Fruit fly (Drosophila melanogaster): ENCODE results near the gene ND-75.

Gene ND-75

DNA sequence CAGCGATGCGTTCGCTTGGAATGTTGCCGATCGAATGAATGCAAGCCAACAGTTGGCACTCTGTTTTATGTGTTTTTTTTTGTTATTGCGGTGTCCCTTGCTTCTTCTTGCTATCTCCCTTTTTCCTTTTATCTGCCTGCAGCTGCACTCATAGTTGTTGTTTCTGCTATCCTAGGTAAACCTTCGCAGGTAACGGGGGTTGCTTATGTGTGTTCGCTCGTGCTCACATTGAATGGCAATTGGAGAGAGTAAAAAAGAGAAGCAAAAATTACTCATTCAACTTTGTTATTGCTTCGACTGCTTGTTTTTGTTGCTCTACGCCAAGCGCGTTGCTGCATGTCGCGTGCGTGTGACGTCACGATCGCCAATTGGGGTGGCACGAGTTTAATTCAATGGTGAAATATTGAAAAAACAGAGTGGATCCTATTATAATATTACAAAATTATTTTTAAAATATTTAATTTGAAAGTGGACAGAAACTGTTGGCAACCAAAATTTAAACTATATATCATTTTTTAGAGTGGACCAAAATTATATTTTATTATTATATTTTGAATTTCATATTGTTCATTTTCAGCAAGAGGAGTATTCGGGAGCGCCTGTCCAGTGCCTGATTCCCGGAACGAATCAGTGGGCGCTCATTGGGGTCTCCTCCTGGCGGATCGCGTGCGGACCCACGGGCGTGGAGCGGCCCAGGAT is 20.0 kb upstream of the ND-75 start, which contains the start of gene Corp (continued):
- TF ChIP-seq cato (GFP tag; optimal IDR thresholded peaks at IDR 0.05; ENCODE audit: borderline replicate concordance): no peak
- TF ChIP-seq Dfd (GFP tag; optimal IDR thresholded peaks at IDR 0.05): no peak
- no peak for TF ChIP-seq CG11456 (GFP tag; IDR thresholded peaks at IDR 0.05)
- TF ChIP-seq Hand (GFP tag; optimal IDR thresholded peaks at IDR 0.05): no peak
- no peak for TF ChIP-seq CG12219 (GFP tag; optimal IDR thresholded peaks at IDR 0.05)
- TF ChIP-seq Myb (GFP tag; optimal IDR thresholded peaks at IDR 0.05): no peak
- no peak for TF ChIP-seq eyg (GFP tag; optimal IDR thresholded peaks at IDR 0.05)
- no peak for TF ChIP-seq sim (GFP tag; IDR thresholded peaks at IDR 0.05)
- TF ChIP-seq CG32532 (GFP tag; IDR thresholded peaks at IDR 0.05): no peak
- TF ChIP-seq CG2120 (GFP tag; optimal IDR thresholded peaks at IDR 0.05): no peak
- TF ChIP-seq chn (GFP tag; optimal IDR thresholded peaks at IDR 0.05): no peak
- peak; percentile 41 for TF ChIP-seq CG15269 (tag; optimal IDR thresholded peaks at IDR 0.05)
- TF ChIP-seq CG3726 (GFP tag; IDR thresholded peaks at IDR 0.05): no peak
- no peak for TF ChIP-seq CG12155 (GFP tag; optimal IDR thresholded peaks at IDR 0.05)
- TF ChIP-seq vfl (GFP tag; optimal IDR thresholded peaks at IDR 0.05): no peak
- no peak for TF ChIP-seq cg (GFP tag; optimal IDR thresholded peaks at IDR 0.05)
- TF ChIP-seq lab (GFP tag; optimal IDR thresholded peaks at IDR 0.05): peak; percentile 48
- TF ChIP-seq CG3838 (GFP tag; optimal IDR thresholded peaks at IDR 0.05): no peak
- TF ChIP-seq CG5245 (GFP tag; optimal IDR thresholded peaks at IDR 0.05): no peak
- TF ChIP-seq Hmr (GFP tag; optimal IDR thresholded peaks at IDR 0.05): peak; percentile 5
- TF ChIP-seq Antp (GFP tag; optimal IDR thresholded peaks at IDR 0.05): no peak
- peak; percentile 65 for TF ChIP-seq gem (tag; optimal IDR thresholded peaks at IDR 0.05)
- no peak for TF ChIP-seq Dp (GFP tag; optimal IDR thresholded peaks at IDR 0.05)
- TF ChIP-seq bsh (GFP tag; optimal IDR thresholded peaks at IDR 0.05): peak; percentile 32 to 33
- no peak for TF ChIP-seq CG16815 (GFP tag; optimal IDR thresholded peaks at IDR 0.05)
- TF ChIP-seq CG7987 (GFP tag; optimal IDR thresholded peaks at IDR 0.05): no peak
- no peak for TF ChIP-seq CG7963 (GFP tag; IDR thresholded peaks at IDR 0.05; ENCODE audit: partially characterized antibody)
- TF ChIP-seq trh (GFP tag; optimal IDR thresholded peaks at IDR 0.05): no peak
- TF ChIP-seq nom (GFP tag; optimal IDR thresholded peaks at IDR 0.05): peak; percentile 67
- no peak for TF ChIP-seq tap (tag; optimal IDR thresholded peaks at IDR 0.05)
- no peak for TF ChIP-seq CG3163 (GFP tag; optimal IDR thresholded peaks at IDR 0.05)
- TF ChIP-seq Xrp1 (GFP tag; IDR thresholded peaks at IDR 0.05): peak; percentile 48; the same call in 1 of the 2 replicates
- TF ChIP-seq CG17829 (tag; optimal IDR thresholded peaks at IDR 0.05): peak; percentile 53
- no peak for TF ChIP-seq pnt (GFP tag; optimal IDR thresholded peaks at IDR 0.05)
- no peak for TF ChIP-seq CG6765 (GFP tag; optimal IDR thresholded peaks at IDR 0.05)
- TF ChIP-seq schlank (tag; optimal IDR thresholded peaks at IDR 0.05): no peak
- no peak for TF ChIP-seq CG2199 (GFP tag; IDR thresholded peaks at IDR 0.05)
- peak; percentile 56 for TF ChIP-seq CG12391 (tag; optimal IDR thresholded peaks at IDR 0.05)
- no peak for TF ChIP-seq Kr (GFP tag; optimal IDR thresholded peaks at IDR 0.05)
- TF ChIP-seq Gug (GFP tag; IDR thresholded peaks at IDR 0.05): no peak
- TF ChIP-seq grau (tag; optimal IDR thresholded peaks at IDR 0.05): peak; percentile 39
- TF ChIP-seq CG4617 (GFP tag; optimal IDR thresholded peaks at IDR 0.05; ENCODE audit: borderline replicate concordance): no peak
- TF ChIP-seq wek (GFP tag; optimal IDR thresholded peaks at IDR 0.05): no peak
- no peak for TF ChIP-seq lov (optimal IDR thresholded peaks at IDR 0.05)
- no peak for TF ChIP-seq lov (GFP tag; IDR thresholded peaks at IDR 0.05)
- TF ChIP-seq CG7556 (GFP tag; optimal IDR thresholded peaks at IDR 0.05): peak; percentile 37
- TF ChIP-seq shn (GFP tag; optimal IDR thresholded peaks at IDR 0.05): no peak
- no peak for TF ChIP-seq run (tag; optimal IDR thresholded peaks at IDR 0.05)
- no peak for TF ChIP-seq zen (tag; optimal IDR thresholded peaks at IDR 0.05)
- no peak for TF ChIP-seq CG14965 (GFP tag; optimal IDR thresholded peaks at IDR 0.05; ENCODE audit: borderline replicate concordance)
